Fruit fly (Drosophila melanogaster) whole organism, embryonic: ENCODE results near the gene CG3862.
A peak's percentile ranks its signal among the peaks of the same experiment; 100 is the strongest.

ENCODE experiments used
- Asciz ChIP-seq: fragments of 200-800 bp; sonication (Bioruptor generic); optimal IDR thresholded peaks from 2 replicates; lab custom pipeline; 2017; ENCODE audit warnings: missing biosample characterization, mild to moderate bottlenecking, missing genetic modification characterization, missing genetic modification reagents
- Atf3 ChIP-seq: fragments of 200-800 bp; sonication (Bioruptor generic); optimal IDR thresholded peaks from 3 replicates; lab custom pipeline; 2016; ENCODE audit warnings: missing biosample characterization, missing genetic modification characterization
- Bgb ChIP-seq: fragments of 200-800 bp; sonication (Bioruptor generic); IDR thresholded peaks from 2 replicates; pipeline ENCODE4 v1.3.6; 2022; ENCODE audit warnings: missing biosample characterization, missing genetic modification characterization; ENCODE audit not compliant: partially characterized antibody
- CG10462 ChIP-seq: fragments of 200-800 bp; sonication (Bioruptor generic); optimal IDR thresholded peaks from 2 replicates; lab custom pipeline; 2016; ENCODE audit warnings: missing biosample characterization, missing genetic modification characterization
- CG11398 ChIP-seq: fragments of 200-800 bp; sonication (Bioruptor generic); optimal IDR thresholded peaks from 2 replicates; lab custom pipeline; 2016; ENCODE audit warnings: missing biosample characterization, missing genetic modification characterization
- CG12155 ChIP-seq: fragments of 200-800 bp; sonication (Bioruptor generic); optimal IDR thresholded peaks from 3 replicates; lab custom pipeline; 2016; ENCODE audit warnings: missing biosample characterization, missing genetic modification characterization
- CG13424 ChIP-seq: fragments of 200-800 bp; sonication (Bioruptor generic); optimal IDR thresholded peaks from 2 replicates; lab custom pipeline; 2019; ENCODE audit warnings: missing biosample characterization, mild to moderate bottlenecking, missing genetic modification characterization, moderate library complexity
- CG13624 ChIP-seq: fragments of 200-800 bp; sonication (Bioruptor generic); optimal IDR thresholded peaks from 2 replicates; lab custom pipeline; 2016; ENCODE audit warnings: missing biosample characterization, missing genetic modification characterization
- CG15073 ChIP-seq: fragments of 200-800 bp; sonication (Bioruptor generic); optimal IDR thresholded peaks from 2 replicates; lab custom pipeline; 2016; ENCODE audit warnings: missing biosample characterization, missing genetic modification characterization
- CG18476 ChIP-seq: fragments of 200-800 bp; sonication (Bioruptor generic); optimal IDR thresholded peaks from 2 replicates; lab custom pipeline; 2016; ENCODE audit warnings: missing biosample characterization, mild to moderate bottlenecking, missing genetic modification characterization
- CG18764 ChIP-seq: fragments of 200-800 bp; sonication (Bioruptor generic); optimal IDR thresholded peaks from 3 replicates; lab custom pipeline; 2016; ENCODE audit warnings: missing biosample characterization, missing genetic modification characterization
- CG2678 ChIP-seq: fragments of 200-800 bp; sonication (Bioruptor generic); optimal IDR thresholded peaks from 3 replicates; lab custom pipeline; 2019; ENCODE audit warnings: missing biosample characterization, mild to moderate bottlenecking, missing genetic modification characterization, moderate library complexity
- CG2875 ChIP-seq: fragments of 200-800 bp; sonication (Bioruptor generic); optimal IDR thresholded peaks from 2 replicates; lab custom pipeline; 2017; ENCODE audit warnings: missing biosample characterization, mild to moderate bottlenecking, missing genetic modification characterization, missing genetic modification reagents
- CG31388 ChIP-seq: fragments of 200-800 bp; sonication (Bioruptor generic); optimal IDR thresholded peaks from 2 replicates; lab custom pipeline; 2016; ENCODE audit warnings: missing biosample characterization, missing genetic modification characterization
- CG32532 ChIP-seq: fragments of 200-800 bp; sonication (Bioruptor generic); IDR thresholded peaks from 2 replicates; pipeline ENCODE4 v1.3.6; 2022; ENCODE audit warnings: missing biosample characterization, missing genetic modification characterization
- CG33213 ChIP-seq: fragments of 200-800 bp; sonication (Bioruptor generic); optimal IDR thresholded peaks from 3 replicates; lab custom pipeline; 2016; ENCODE audit warnings: missing biosample characterization, missing genetic modification characterization
- CG5245 ChIP-seq: fragments of 200-800 bp; sonication (Bioruptor generic); optimal IDR thresholded peaks from 3 replicates; lab custom pipeline; 2016; ENCODE audit warnings: missing biosample characterization, missing genetic modification characterization
- CG6654 ChIP-seq: fragments of 200-800 bp; sonication (Bioruptor generic); optimal IDR thresholded peaks from 2 replicates; lab custom pipeline; 2017; ENCODE audit warnings: missing biosample characterization, mild to moderate bottlenecking, missing genetic modification characterization
- CG7839 ChIP-seq: fragments of 200-800 bp; sonication (Bioruptor generic); optimal IDR thresholded peaks from 3 replicates; lab custom pipeline; 2018; ENCODE audit warnings: missing biosample characterization, mild to moderate bottlenecking, missing genetic modification characterization, moderate library complexity
- CG7963 ChIP-seq: fragments of 200-800 bp; sonication (Bioruptor generic); IDR thresholded peaks from 3 replicates; pipeline ENCODE4 v1.3.6; 2022; ENCODE audit warnings: missing biosample characterization, missing genetic modification characterization; ENCODE audit not compliant: partially characterized antibody
- CG8765 ChIP-seq: fragments of 200-800 bp; sonication (Bioruptor generic); IDR thresholded peaks from 2 replicates; pipeline ENCODE4 v1.3.6; 2022; ENCODE audit warnings: missing biosample characterization, missing genetic modification characterization
- Deaf1 ChIP-seq: fragments of 200-800 bp; optimal IDR thresholded peaks from 3 replicates; lab custom pipeline; 2019; ENCODE audit warnings: missing biosample characterization, mild to moderate bottlenecking, missing genetic modification characterization, moderate library complexity
- Hmx ChIP-seq: fragments of 200-800 bp; sonication (Bioruptor generic); optimal IDR thresholded peaks from 2 replicates; lab custom pipeline; 2016; ENCODE audit warnings: missing biosample characterization, missing genetic modification characterization
- Lim3 ChIP-seq: fragments of 200-800 bp; sonication (Bioruptor generic); IDR thresholded peaks from 2 replicates; pipeline ENCODE4 v1.3.6; 2022; ENCODE audit warnings: missing biosample characterization, missing genetic modification characterization
- Lpt ChIP-seq: fragments of >200 bp; optimal IDR thresholded peaks from 2 replicates; lab custom pipeline; 2018; ENCODE audit warnings: missing biosample characterization, missing genetic modification characterization
- NK7.1 ChIP-seq: fragments of 200-800 bp; sonication (Bioruptor generic); optimal IDR thresholded peaks from 3 replicates; lab custom pipeline; 2016; ENCODE audit warnings: missing biosample characterization, missing genetic modification characterization
- Nf-YC ChIP-seq: fragments of 200-800 bp; optimal IDR thresholded peaks from 3 replicates; lab custom pipeline; 2019; ENCODE audit warnings: missing biosample characterization, mild to moderate bottlenecking, missing genetic modification characterization, moderate library complexity
- Poxn ChIP-seq: fragments of 200-800 bp; sonication (Bioruptor generic); IDR thresholded peaks from 2 replicates; pipeline ENCODE4 v1.3.6; 2022; ENCODE audit warnings: missing biosample characterization, missing genetic modification characterization
- Tbp ChIP-seq: fragments of >200 bp; optimal IDR thresholded peaks from 2 replicates; lab custom pipeline; 2018; ENCODE audit warnings: missing biosample characterization, missing genetic modification characterization
- ash1 ChIP-seq: fragments of 200-800 bp; sonication (Bioruptor generic); optimal IDR thresholded peaks from 2 replicates; lab custom pipeline; 2018; ENCODE audit warnings: missing biosample characterization, mild to moderate bottlenecking, missing genetic modification characterization
- ato ChIP-seq: fragments of 200-800 bp; sonication (Bioruptor generic); IDR thresholded peaks from 2 replicates; pipeline ENCODE4 v1.3.6; 2022; ENCODE audit warnings: missing biosample characterization, missing genetic modification characterization; ENCODE audit not compliant: partially characterized antibody
- bbx ChIP-seq: fragments of 200-800 bp; sonication (Bioruptor generic); IDR thresholded peaks from 2 replicates; pipeline ENCODE4 v1.3.6; 2022; ENCODE audit warnings: missing biosample characterization, missing genetic modification characterization; ENCODE audit not compliant: partially characterized antibody
- bigmax ChIP-seq: fragments of 200-800 bp; sonication (Bioruptor generic); optimal IDR thresholded peaks from 2 replicates; lab custom pipeline; 2018; ENCODE audit warnings: missing biosample characterization, mild to moderate bottlenecking, missing genetic modification characterization
- cad ChIP-seq: fragments of >200 bp; optimal IDR thresholded peaks from 2 replicates; lab custom pipeline; 2017; ENCODE audit warnings: missing biosample characterization, missing genetic modification characterization
- cas ChIP-seq: fragments of 200-800 bp; sonication (Bioruptor generic); IDR thresholded peaks from 2 replicates; pipeline ENCODE4 v1.3.6; 2022; ENCODE audit warnings: missing biosample characterization, missing genetic modification characterization
- fd102C ChIP-seq: fragments of 200-800 bp; sonication (Bioruptor generic); optimal IDR thresholded peaks from 2 replicates; lab custom pipeline; 2018; ENCODE audit warnings: missing biosample characterization, mild to moderate bottlenecking, missing genetic modification characterization, moderate library complexity
- ftz-f1 ChIP-seq: fragments of 200-800 bp; sonication (Bioruptor generic); optimal IDR thresholded peaks from 2 replicates; lab custom pipeline; 2016; ENCODE audit warnings: missing biosample characterization, missing genetic modification characterization
- gro ChIP-seq: fragments of 200-800 bp; sonication (Bioruptor generic); optimal IDR thresholded peaks from 2 replicates; lab custom pipeline; 2016; ENCODE audit warnings: missing biosample characterization, missing genetic modification characterization
- her ChIP-seq: fragments of 200-800 bp; sonication (Bioruptor generic); optimal IDR thresholded peaks from 2 replicates; lab custom pipeline; 2016; ENCODE audit warnings: missing biosample characterization, missing genetic modification characterization
- knrl ChIP-seq: fragments of 200-800 bp; sonication (Bioruptor generic); IDR thresholded peaks from 3 replicates; pipeline ENCODE4 v1.3.6; 2022; ENCODE audit warnings: missing biosample characterization, missing genetic modification characterization; ENCODE audit not compliant: partially characterized antibody
- lilli ChIP-seq: fragments of 200-800 bp; sonication (Bioruptor generic); optimal IDR thresholded peaks from 3 replicates; lab custom pipeline; 2016; ENCODE audit warnings: missing biosample characterization, missing genetic modification characterization
- nerfin-1 ChIP-seq: fragments of 200-800 bp; sonication (Bioruptor generic); optimal IDR thresholded peaks from 3 replicates; lab custom pipeline; 2019; ENCODE audit warnings: missing biosample characterization, mild to moderate bottlenecking, missing genetic modification characterization, moderate library complexity
- odd ChIP-seq: fragments of 200-800 bp; sonication (Bioruptor generic); optimal IDR thresholded peaks from 2 replicates; lab custom pipeline; 2017; ENCODE audit warnings: missing biosample characterization, mild to moderate bottlenecking, missing genetic modification characterization
- onecut ChIP-seq: fragments of 200-800 bp; sonication (Bioruptor generic); IDR thresholded peaks from 2 replicates; pipeline ENCODE4 v1.3.6; 2022; ENCODE audit warnings: missing biosample characterization, missing genetic modification characterization
- pan ChIP-seq, 4 experiments: fragments of >200 bp in 3 of 4; fragments of 200-800 bp in 1 of 4; sonication (Bioruptor generic) in 1 of 4; optimal IDR thresholded peaks in 3 of 4; IDR thresholded peaks in 1 of 4; 2 replicates each; pipeline versions ENCODE4 v1.3.6 to Lab custom; 2017 to 2022; ENCODE audit warnings: missing biosample characterization in 2 of 4, missing genetic modification characterization in 2 of 4, mixed read lengths in 1 of 4
- pnt ChIP-seq: fragments of 200-800 bp; sonication (Bioruptor generic); optimal IDR thresholded peaks from 3 replicates; lab custom pipeline; 2016; ENCODE audit warnings: missing biosample characterization, missing genetic modification characterization
- psq ChIP-seq: fragments of 200-800 bp; sonication (Bioruptor generic); optimal IDR thresholded peaks from 2 replicates; lab custom pipeline; 2017; ENCODE audit warnings: missing biosample characterization, missing genetic modification characterization
- slbo ChIP-seq: fragments of 200-800 bp; sonication (Bioruptor generic); IDR thresholded peaks from 2 replicates; pipeline ENCODE4 v1.3.6; 2022; ENCODE audit warnings: missing biosample characterization, missing genetic modification characterization
- slp2 ChIP-seq: fragments of 200-800 bp; sonication (Bioruptor generic); optimal IDR thresholded peaks from 2 replicates; lab custom pipeline; 2016; ENCODE audit warnings: missing biosample characterization, missing genetic modification characterization
- stwl ChIP-seq: fragments of 200-800 bp; sonication (Bioruptor generic); optimal IDR thresholded peaks from 3 replicates; lab custom pipeline; 2018; ENCODE audit warnings: missing biosample characterization, mild to moderate bottlenecking, missing genetic modification characterization, moderate library complexity
- tin ChIP-seq: fragments of 200-800 bp; sonication (Bioruptor generic); optimal IDR thresholded peaks from 3 replicates; lab custom pipeline; 2016; ENCODE audit warnings: missing biosample characterization, missing genetic modification characterization

CG3862 gene

DNA sequence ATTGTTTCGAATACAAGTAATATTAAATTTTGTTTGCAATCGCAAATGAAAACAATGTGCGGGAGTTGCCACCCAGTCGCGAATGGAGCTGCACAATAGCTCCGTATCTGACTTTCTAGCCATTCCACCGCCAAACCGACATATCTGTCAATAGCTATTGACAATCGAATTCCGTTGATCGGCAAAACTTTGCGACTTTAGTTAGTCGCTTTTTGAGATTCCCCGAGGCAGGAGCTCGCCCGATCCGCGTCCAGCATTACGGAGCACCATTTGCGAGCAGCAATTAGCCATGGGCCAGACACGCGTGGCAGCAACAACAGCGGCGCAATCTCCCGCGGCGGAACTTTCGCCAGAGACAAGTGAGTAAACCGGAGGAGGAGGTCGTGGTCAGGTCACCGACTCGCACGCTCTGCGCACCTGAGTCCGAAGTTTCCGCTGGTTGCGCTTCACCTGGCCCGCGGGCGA lies 27.0 kb upstream of the CG3862 start, which contains the start of the genes CG4291 and kraken (continued):
- TF ChIP-seq CG12155 = peak; percentile 66
- TF ChIP-seq cad = no peak
- TF ChIP-seq CG2678 = peak; percentile 59
- no peak for TF ChIP-seq CG8765
- TF ChIP-seq lilli = peak; percentile 78
- TF ChIP-seq CG10462 (GFP tag; lab: Kevin White, UChicago) = no peak
- TF ChIP-seq onecut (GFP tag; lab: Robert Waterston, UW) = peak; percentile 68; the same call in 1 of the 2 replicates
- no peak for TF ChIP-seq Lim3
- no peak for TF ChIP-seq CG15073
- no peak for TF ChIP-seq Poxn
- TF ChIP-seq Hmx = no peak
- TF ChIP-seq odd = peak; percentile 13
- TF ChIP-seq NK7.1 (GFP tag; lab: Kevin White, UChicago) = no peak
- no peak for TF ChIP-seq psq (GFP tag; lab: Kevin White, UChicago)
- peak; percentile 85 for TF ChIP-seq slbo (GFP tag; lab: Robert Waterston, UW)
- TF ChIP-seq pan (optimal IDR thresholded peaks at IDR 0.05; lab: Kevin White, UChicago) = no peak
- TF ChIP-seq pan (GFP tag; optimal IDR thresholded peaks at IDR 0.05 in 1 of 2, IDR thresholded peaks at IDR 0.05 in 1 of 2) = peak in 1 of 2 experiments; percentile 46
- peak; percentile 78 for TF ChIP-seq CG32532 (GFP tag; lab: Robert Waterston, UW)
- TF ChIP-seq CG18476 = no peak
- 0 out of 3 replicates have a peak, but pooled peaks have one; percentile 6 for TF ChIP-seq CG7963 (GFP tag; lab: Robert Waterston, UW)
- no peak for TF ChIP-seq fd102C
- peak; percentile 68 for TF ChIP-seq Bgb (GFP tag; lab: Robert Waterston, UW)
- TF ChIP-seq ash1 (GFP tag; lab: Kevin White, UChicago) = peak; percentile 14
- TF ChIP-seq bbx (GFP tag; lab: Robert Waterston, UW) = peak; percentile 65
- no peak for TF ChIP-seq Tbp (GFP tag; lab: Kevin White, UChicago)
- TF ChIP-seq stwl (tag; lab: Kevin White, UChicago) = peak; percentile 50
- no peak for TF ChIP-seq bigmax (GFP tag; lab: Kevin White, UChicago)
- TF ChIP-seq CG33213 = peak; percentile 75
- no peak for TF ChIP-seq slp2
- no peak for TF ChIP-seq knrl
- TF ChIP-seq CG31388 (GFP tag; lab: Kevin White, UChicago) = no peak
- TF ChIP-seq CG5245 = no peak
- peak; percentile 24 for TF ChIP-seq tin (GFP tag; lab: Kevin White, UChicago)
- TF ChIP-seq gro (GFP tag; lab: Kevin White, UChicago) = peak; percentile 73
- peak; percentile 9 for TF ChIP-seq Atf3
- peak; percentile 79 for TF ChIP-seq her (GFP tag; lab: Kevin White, UChicago)
- no peak for TF ChIP-seq CG6654
- TF ChIP-seq Lpt (GFP tag; lab: Kevin White, UChicago) = no peak
- no peak for TF ChIP-seq CG18764
- no peak for TF ChIP-seq cas
- peak; percentile 61 for TF ChIP-seq Nf-YC (tag; lab: Kevin White, UChicago)
- TF ChIP-seq Deaf1 (tag; lab: Kevin White, UChicago) = peak; percentile 62
- peak; percentile 71 for TF ChIP-seq CG13624 (GFP tag; lab: Kevin White, UChicago)
- peak; percentile 57 for TF ChIP-seq ftz-f1 (GFP tag; lab: Kevin White, UChicago)
- TF ChIP-seq nerfin-1 (tag; lab: Kevin White, UChicago) = peak; percentile 73
- TF ChIP-seq CG7839 (tag; lab: Kevin White, UChicago) = peak; percentile 40
- TF ChIP-seq ato = no peak
- TF ChIP-seq CG11398 (GFP tag; lab: Kevin White, UChicago) = no peak
- no peak for TF ChIP-seq CG2875 (GFP tag; lab: Kevin White, UChicago)
- peak; percentile 58 for TF ChIP-seq pnt
- TF ChIP-seq Asciz (GFP tag; lab: Kevin White, UChicago) = no peak
- TF ChIP-seq CG13424 = peak; percentile 68
